Worm (Caenorhabditis elegans) whole organism, young adult: ENCODE data around the gene C56G2.22.

ENCODE experiments used
- B0035.1 ChIP-seq: sonication (generic microtip); optimal IDR thresholded peaks from 2 replicates; lab custom pipeline; 2016; ENCODE audit warnings: missing genetic modification characterization, mild to moderate bottlenecking, missing compliant biosample characterization, missing genotype, missing genetic modification reagents
- B0261.1 ChIP-seq: sonication (generic microtip); optimal IDR thresholded peaks from 2 replicates; lab custom pipeline; 2016; ENCODE audit warnings: mild to moderate bottlenecking, missing genetic modification characterization, moderate library complexity, missing compliant biosample characterization
- D2030.7 ChIP-seq: fragments of 200-800 bp; sonication (Bioruptor generic); IDR thresholded peaks from 2 replicates; pipeline ENCODE4 v1.3.6; 2022; ENCODE audit warnings: missing genetic modification reagents, missing genetic modification characterization, missing compliant biosample characterization
- F22D6.2 ChIP-seq: sonication (generic microtip); optimal IDR thresholded peaks from 2 replicates; lab custom pipeline; 2016; ENCODE audit warnings: mild to moderate bottlenecking, missing genetic modification characterization, missing compliant biosample characterization
- F37B4.10 ChIP-seq: fragments of 200-800 bp; sonication (Bioruptor generic); IDR thresholded peaks from 2 replicates; pipeline ENCODE4 v1.3.6; 2022; ENCODE audit warnings: missing genetic modification characterization, missing compliant biosample characterization
- F39B2.1 ChIP-seq: fragments of 200-800 bp; sonication (Bioruptor generic); IDR thresholded peaks from 2 replicates; pipeline ENCODE4 v1.3.6; 2022; ENCODE audit warnings: missing genetic modification reagents, missing genetic modification characterization, missing compliant biosample characterization
- K12H6.12 ChIP-seq: fragments of 200-800 bp; sonication (Bioruptor generic); optimal IDR thresholded peaks from 2 replicates; lab custom pipeline; 2018; ENCODE audit warnings: mild to moderate bottlenecking, missing genetic modification characterization, missing compliant biosample characterization
- T26A5.8 ChIP-seq: sonication (generic microtip); optimal IDR thresholded peaks from 2 replicates; lab custom pipeline; 2016; ENCODE audit warnings: missing genetic modification characterization, missing compliant biosample characterization
- Y53G8AR.9 ChIP-seq: fragments of 200-800 bp; sonication (Bioruptor generic); conservative IDR thresholded peaks from 2 replicates; pipeline ENCODE4 v1.3.6; 2022; ENCODE audit warnings: missing genetic modification reagents, missing genetic modification characterization, missing compliant biosample characterization
- ZK185.1 ChIP-seq: sonication (generic microtip); optimal IDR thresholded peaks from 2 replicates; lab custom pipeline; 2016; ENCODE audit warnings: mild to moderate bottlenecking, missing genetic modification characterization, missing compliant biosample characterization; ENCODE audit not compliant: poor library complexity, severe bottlenecking
- aptf-2 ChIP-seq: fragments of 200-800 bp; sonication (Bioruptor generic); conservative IDR thresholded peaks from 2 replicates; pipeline ENCODE4 v1.3.6; 2022; ENCODE audit warnings: missing genetic modification reagents, missing genetic modification characterization, missing compliant biosample characterization
- aptf-3 ChIP-seq: fragments of 200-800 bp; sonication (Bioruptor generic); IDR thresholded peaks from 2 replicates; pipeline ENCODE4 v1.3.6; 2022; ENCODE audit warnings: missing genetic modification characterization, missing compliant biosample characterization
- bed-1 ChIP-seq: fragments of 200-800 bp; sonication (Bioruptor generic); IDR thresholded peaks from 2 replicates; pipeline ENCODE4 v1.3.6; 2022; ENCODE audit warnings: missing genetic modification reagents, missing genetic modification characterization, missing compliant biosample characterization
- ccch-3 ChIP-seq: fragments of 200-800 bp; sonication (Bioruptor generic); optimal IDR thresholded peaks from 2 replicates; lab custom pipeline; 2018; ENCODE audit warnings: mild to moderate bottlenecking, missing genetic modification characterization, missing compliant biosample characterization
- cebp-1 ChIP-seq, 2 experiments: fragments of 200-800 bp in 1 of 2; sonication (Bioruptor generic) in 1 of 2; sonication (generic microtip) in 1 of 2; IDR thresholded peaks in 1 of 2; optimal IDR thresholded peaks in 1 of 2; 2 replicates each; pipeline versions ENCODE4 v1.3.6 to Lab custom; 2017 to 2022; ENCODE audit warnings: missing compliant biosample characterization in 2 of 2, missing genetic modification characterization in 2 of 2, mild to moderate bottlenecking in 1 of 2, missing genetic modification reagents in 1 of 2, moderate library complexity in 1 of 2
- ceh-100 ChIP-seq: fragments of 200-800 bp; sonication (Bioruptor generic); IDR thresholded peaks from 2 replicates; pipeline ENCODE4 v1.3.6; 2022; ENCODE audit warnings: missing genetic modification reagents, missing genetic modification characterization, missing compliant biosample characterization
- ceh-27 ChIP-seq: fragments of 200-800 bp; sonication (Bioruptor generic); optimal IDR thresholded peaks from 2 replicates; lab custom pipeline; 2018; ENCODE audit warnings: mild to moderate bottlenecking, missing genetic modification characterization, moderate library complexity, missing compliant biosample characterization
- ceh-40 ChIP-seq: fragments of 200-800 bp; sonication (Bioruptor generic); IDR thresholded peaks from 2 replicates; pipeline ENCODE4 v1.3.6; 2022; ENCODE audit warnings: missing genetic modification characterization, missing compliant biosample characterization
- ceh-58 ChIP-seq: fragments of 200-800 bp; sonication (Bioruptor generic); IDR thresholded peaks from 2 replicates; pipeline ENCODE4 v1.3.6; 2022; ENCODE audit warnings: missing genetic modification characterization, missing compliant biosample characterization
- efl-1 ChIP-seq: fragments of 150-350 bp; optimal IDR thresholded peaks from 2 replicates; lab custom pipeline; 2014; ENCODE audit warnings: missing biosample characterization, missing genetic modification reagents, missing genetic modification characterization
- egl-18 ChIP-seq: fragments of 200-800 bp; sonication (Bioruptor generic); IDR thresholded peaks from 2 replicates; pipeline ENCODE4 v1.3.6; 2022; ENCODE audit warnings: missing genetic modification reagents, missing genetic modification characterization, missing compliant biosample characterization
- ets-4 ChIP-seq: fragments of 200-800 bp; sonication (Bioruptor generic); optimal IDR thresholded peaks from 2 replicates; lab custom pipeline; 2018; ENCODE audit warnings: mild to moderate bottlenecking, missing genetic modification characterization, missing compliant biosample characterization
- gei-17 ChIP-seq: fragments of 200-800 bp; sonication (Bioruptor generic); optimal IDR thresholded peaks from 2 replicates; lab custom pipeline; 2018; ENCODE audit warnings: mild to moderate bottlenecking, missing genetic modification characterization, missing compliant biosample characterization
- him-1 ChIP-seq: sonication (generic microtip); optimal IDR thresholded peaks from 2 replicates; lab custom pipeline; 2016; ENCODE audit warnings: missing genotype, missing genetic modification reagents, missing genetic modification characterization, missing compliant biosample characterization
- hlh-26 ChIP-seq: fragments of 200-800 bp; sonication (Bioruptor generic); conservative IDR thresholded peaks from 2 replicates; pipeline ENCODE4 v1.3.6; 2022; ENCODE audit warnings: missing genetic modification reagents, missing genetic modification characterization, missing compliant biosample characterization
- lin-26 ChIP-seq: fragments of 200-800 bp; sonication (Bioruptor generic); IDR thresholded peaks from 2 replicates; pipeline ENCODE4 v1.3.6; 2022; ENCODE audit warnings: missing genetic modification reagents, missing genetic modification characterization, missing compliant biosample characterization
- lsy-27 ChIP-seq: sonication (generic microtip); optimal IDR thresholded peaks from 2 replicates; lab custom pipeline; 2017; ENCODE audit warnings: missing genetic modification characterization, mild to moderate bottlenecking, missing compliant biosample characterization, antibody characterized with exemption, missing genotype, borderline replicate concordance; ENCODE audit not compliant: insufficient read depth
- madf-10 ChIP-seq: sonication (generic microtip); optimal IDR thresholded peaks from 2 replicates; lab custom pipeline; 2016; ENCODE audit warnings: mild to moderate bottlenecking, missing genetic modification characterization, missing compliant biosample characterization
- mel-28 ChIP-seq: sonication (generic microtip); optimal IDR thresholded peaks from 2 replicates; lab custom pipeline; 2016; ENCODE audit warnings: borderline replicate concordance, mild to moderate bottlenecking, missing genetic modification characterization, missing compliant biosample characterization
- mes-4 ChIP-seq: sonication (generic microtip); optimal IDR thresholded peaks from 2 replicates; lab custom pipeline; 2016; ENCODE audit warnings: missing genotype, missing genetic modification characterization, missing compliant biosample characterization
- nfya-1 ChIP-seq: sonication (generic microtip); optimal IDR thresholded peaks from 2 replicates; lab custom pipeline; 2017; ENCODE audit warnings: antibody characterized with exemption, missing compliant biosample characterization, missing genetic modification characterization, borderline replicate concordance; ENCODE audit not compliant: insufficient read depth
- nfyb-1 ChIP-seq: fragments of 200-800 bp; sonication (Bioruptor generic); IDR thresholded peaks from 2 replicates; pipeline ENCODE4 v1.3.6; 2022; ENCODE audit warnings: missing genetic modification reagents, missing genetic modification characterization, missing compliant biosample characterization
- nhr-120 ChIP-seq: fragments of 200-800 bp; sonication (Bioruptor generic); IDR thresholded peaks from 2 replicates; pipeline ENCODE4 v1.3.6; 2022; ENCODE audit warnings: missing genetic modification characterization, missing compliant biosample characterization
- nhr-27 ChIP-seq: fragments of 200-800 bp; sonication (Bioruptor generic); optimal IDR thresholded peaks from 2 replicates; lab custom pipeline; 2018; ENCODE audit warnings: mild to moderate bottlenecking, missing genetic modification characterization, moderate library complexity, missing compliant biosample characterization
- repo-1 ChIP-seq: sonication (generic microtip); optimal IDR thresholded peaks from 2 replicates; lab custom pipeline; 2017; ENCODE audit warnings: mild to moderate bottlenecking, missing genetic modification characterization, missing compliant biosample characterization
- snpc-1.3 ChIP-seq: sonication (generic microtip); optimal IDR thresholded peaks from 2 replicates; lab custom pipeline; 2017; ENCODE audit warnings: missing genetic modification characterization, mild to moderate bottlenecking, missing compliant biosample characterization, antibody characterized with exemption, moderate library complexity, missing genotype, missing genetic modification reagents; ENCODE audit not compliant: insufficient read depth
- snpc-3.4 ChIP-seq: sonication (generic microtip); optimal IDR thresholded peaks from 2 replicates; lab custom pipeline; 2017; ENCODE audit warnings: missing genetic modification characterization, mild to moderate bottlenecking, missing compliant biosample characterization, antibody characterized with exemption, moderate library complexity, missing genotype, missing genetic modification reagents
- tbp1 ChIP-seq: fragments of 200-800 bp; sonication (Bioruptor generic); optimal IDR thresholded peaks from 2 replicates; lab custom pipeline; 2018; ENCODE audit warnings: mild to moderate bottlenecking, missing genetic modification characterization, missing compliant biosample characterization
- tlf-1 ChIP-seq: fragments of 200-800 bp; sonication (Bioruptor generic); optimal IDR thresholded peaks from 2 replicates; lab custom pipeline; 2018; ENCODE audit warnings: mild to moderate bottlenecking, missing genetic modification characterization, missing compliant biosample characterization
- unc-62 ChIP-seq: fragments of 150-350 bp; optimal IDR thresholded peaks from 2 replicates; lab custom pipeline; 2014; ENCODE audit warnings: missing biosample characterization, missing genetic modification reagents, missing genetic modification characterization
- zfh-2 ChIP-seq: fragments of 200-800 bp; sonication (Bioruptor generic); conservative IDR thresholded peaks from 2 replicates; pipeline ENCODE4 v1.3.6; 2022; ENCODE audit warnings: missing genetic modification reagents, missing genetic modification characterization, missing compliant biosample characterization
- ztf-26 ChIP-seq: sonication (generic microtip); optimal IDR thresholded peaks from 2 replicates; lab custom pipeline; 2017; ENCODE audit warnings: missing genetic modification characterization, missing compliant biosample characterization
- ztf-28 ChIP-seq: fragments of 200-800 bp; sonication (Bioruptor generic); IDR thresholded peaks from 2 replicates; pipeline ENCODE4 v1.3.6; 2022; ENCODE audit warnings: missing genetic modification reagents, missing genetic modification characterization, missing compliant biosample characterization
- ztf-6 ChIP-seq: fragments of 200-800 bp; sonication (Bioruptor generic); IDR thresholded peaks from 2 replicates; pipeline ENCODE4 v1.3.6; 2022; ENCODE audit warnings: missing genetic modification reagents, missing genetic modification characterization, missing compliant biosample characterization

Gene C56G2.22

ce11 chrIII:6358704-6359103 lies 12.5 kb downstream of the C56G2.22 start:
- TF ChIP-seq F22D6.2 (tag; lab: Kevin White, UChicago) (no peak), gei-17 (GFP tag; lab: Kevin White, UChicago) (no peak), nfya-1 (tag; lab: Kevin White, UChicago) (no peak), lin-26 (no peak), T26A5.8 (no peak), ztf-26 (tag; lab: Kevin White, UChicago) (no peak), efl-1 (GFP tag; lab: Kevin White, UChicago) (no peak), nhr-120 (GFP tag; lab: Robert Waterston, UW) (no peak), ets-4 (GFP tag; lab: Kevin White, UChicago) (no peak), ccch-3 (GFP tag; lab: Kevin White, UChicago) (no peak), aptf-3 (GFP tag; lab: Robert Waterston, UW) (no peak), nfyb-1 (no peak), ztf-28 (no peak), madf-10 (tag; lab: Kevin White, UChicago) (no peak), ceh-100 (GFP tag; lab: Robert Waterston, UW) (no peak), F37B4.10 (GFP tag; lab: Robert Waterston, UW) (no peak), mel-28 (no peak), D2030.7 (no peak), aptf-2 (GFP tag; lab: Robert Waterston, UW) (no peak), B0035.1 (tag; lab: Kevin White, UChicago) (no peak)

- no peak for TF ChIP-seq snpc-1.3 (tag; lab: Kevin White, UChicago)
- no peak for TF ChIP-seq egl-18 (GFP tag; lab: Robert Waterston, UW)
- no peak for TF ChIP-seq bed-1 (GFP tag; lab: Robert Waterston, UW)
- TF ChIP-seq ztf-6, result no peak
- no peak for TF ChIP-seq tbp1
- TF ChIP-seq repo-1, result no peak
- TF ChIP-seq mes-4 (tag; lab: Kevin White, UChicago), result no peak
- no peak for TF ChIP-seq nhr-27 (tag; lab: Kevin White, UChicago)
- TF ChIP-seq unc-62, result no peak
- no peak for TF ChIP-seq ceh-58 (GFP tag; lab: Robert Waterston, UW)
- TF ChIP-seq F39B2.1 (GFP tag; lab: Robert Waterston, UW), result no peak
- no peak for TF ChIP-seq ZK185.1
- TF ChIP-seq lsy-27 (tag; lab: Kevin White, UChicago), result no peak
- TF ChIP-seq nfya-1 (tag; lab: Kevin White, UChicago), result no peak
- TF ChIP-seq cebp-1 (GFP tag; IDR thresholded peaks at IDR 0.05; lab: Robert Waterston, UW), result no peak
- no peak for TF ChIP-seq cebp-1 (tag; optimal IDR thresholded peaks at IDR 0.05; lab: Kevin White, UChicago)
- TF ChIP-seq, all 124 proteins: peak for 0
Measured at ce11 chrIII:6359171-6359854, 13.1 kb downstream of the C56G2.22 start.

DNA sequence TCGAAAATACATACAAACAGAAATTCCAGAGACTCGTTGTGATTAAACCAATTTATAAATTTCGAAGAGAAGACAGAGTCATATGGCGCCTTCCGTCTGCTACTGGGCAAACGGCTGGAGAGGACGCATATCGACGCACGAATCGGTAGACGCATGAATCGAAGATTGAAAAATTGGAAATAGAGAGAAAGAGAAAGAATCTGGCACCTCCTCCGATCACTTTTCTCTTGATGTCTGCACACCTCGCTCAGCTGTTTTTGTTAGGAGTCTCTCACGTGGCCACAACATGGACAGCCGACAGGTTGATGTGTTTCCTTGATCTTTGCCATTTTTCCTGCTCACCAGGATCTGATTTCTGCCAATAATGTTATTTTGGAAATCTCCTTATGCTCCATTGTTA lies 13.9 kb downstream of the C56G2.22 start:
- TF ChIP-seq snpc-3.4 (tag; lab: Kevin White, UChicago) (no peak), zfh-2 (peak; percentile 23; the same call in 1 of the 2 replicates), ceh-40 (no peak), lin-26 (peak; percentile 46; the same call in 1 of the 2 replicates), K12H6.12 (no peak), hlh-26 (no peak), ceh-27 (no peak), bed-1 (GFP tag; lab: Robert Waterston, UW) (no peak), him-1 (tag; lab: Kevin White, UChicago) (no peak), tlf-1 (GFP tag; lab: Kevin White, UChicago) (no peak), Y53G8AR.9 (0 out of 2 replicates have a peak, but pooled peaks have one; percentile 29), B0261.1 (tag; lab: Kevin White, UChicago) (no peak)
